Worm (Caenorhabditis elegans): ENCODE measurements around the gene C35A5.11.

DNA sequence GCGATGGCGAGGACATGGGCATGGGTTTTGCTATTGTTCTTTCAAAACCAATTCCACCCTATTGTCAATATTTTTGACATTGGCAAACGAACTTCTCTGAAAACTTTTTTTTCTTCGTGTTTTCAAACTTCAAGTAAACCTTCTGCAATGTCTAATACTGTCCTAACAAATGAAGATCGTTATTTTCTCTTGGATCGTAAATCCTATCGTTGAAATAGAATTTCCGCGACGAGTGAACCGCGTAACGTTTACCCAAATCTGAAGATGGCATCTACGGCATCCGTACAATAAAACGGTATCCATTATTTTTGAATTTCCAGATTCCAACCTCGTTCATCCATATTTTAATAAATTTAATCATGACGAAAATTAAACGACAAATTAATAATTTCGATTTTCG lies 2.6 kb upstream of the C35A5.11 start, which contains the start of gene C35A5.5:
- TF ChIP-seq zim-3 (tag; optimal IDR thresholded peaks at IDR 0.05) (no peak), ztf-26 (tag; optimal IDR thresholded peaks at IDR 0.05) (no peak), unc-62 (GFP tag; optimal IDR thresholded peaks at IDR 0.05) (no peak), F10E7.11 (tag; optimal IDR thresholded peaks at IDR 0.05) (no peak), lsl-1 (GFP tag; optimal IDR thresholded peaks at IDR 0.05) (no peak), nhr-90 (tag; optimal IDR thresholded peaks at IDR 0.05) (no peak), attf-3 (GFP tag; conservative IDR thresholded peaks at IDR 0.05) (no peak), T26A5.8 (tag; optimal IDR thresholded peaks at IDR 0.05) (no peak), ets-4 (GFP tag; optimal IDR thresholded peaks at IDR 0.05) (no peak), ztf-6 (GFP tag; IDR thresholded peaks at IDR 0.05) (no peak), nfya-1 (tag; optimal IDR thresholded peaks at IDR 0.05; ENCODE audit: borderline replicate concordance, insufficient read depth) (no peak), K12H6.12 (tag; optimal IDR thresholded peaks at IDR 0.05) (no peak), F52B5.7 (tag; optimal IDR thresholded peaks at IDR 0.05) (no peak)

All from whole organism, young adult.